Worm (Caenorhabditis elegans) whole organism, L3 larva: ENCODE results near the gene emre-1.

Experiments
- aly-2 ChIP-seq: fragments of 150-350 bp; optimal IDR thresholded peaks from 2 replicates; lab custom pipeline; 2014; ENCODE audit warnings: missing biosample characterization, missing genetic modification characterization
- ama-1 ChIP-seq: fragments of 150-350 bp; optimal IDR thresholded peaks from 2 replicates; lab custom pipeline; 2018
- ceh-82 ChIP-seq: fragments of 150-350 bp; optimal IDR thresholded peaks from 2 replicates; lab custom pipeline; 2014; ENCODE audit warnings: missing biosample characterization, missing genetic modification characterization
- egl-27 ChIP-seq: sonication (generic microtip); optimal IDR thresholded peaks from 4 replicates; lab custom pipeline; 2017; ENCODE audit warnings: missing biosample characterization, missing genetic modification reagents, missing genetic modification characterization
- lin-15B ChIP-seq: fragments of 150-350 bp; optimal IDR thresholded peaks from 2 replicates; lab custom pipeline; 2014; ENCODE audit warnings: missing biosample characterization, missing genetic modification characterization
- nhr-76 ChIP-seq: fragments of 150-350 bp; sonication (generic microtip); optimal IDR thresholded peaks from 5 replicates; lab custom pipeline; 2014; ENCODE audit warnings: missing biosample characterization, missing genetic modification characterization
- tbx-2 ChIP-seq: sonication (generic microtip); optimal IDR thresholded peaks from 2 replicates; lab custom pipeline; 2016; ENCODE audit warnings: mild to moderate bottlenecking, missing genetic modification characterization, missing compliant biosample characterization
- ztf-4 ChIP-seq: fragments of 150-350 bp; optimal IDR thresholded peaks from 2 replicates; lab custom pipeline; 2014; ENCODE audit warnings: missing biosample characterization, missing genetic modification characterization

DNA sequence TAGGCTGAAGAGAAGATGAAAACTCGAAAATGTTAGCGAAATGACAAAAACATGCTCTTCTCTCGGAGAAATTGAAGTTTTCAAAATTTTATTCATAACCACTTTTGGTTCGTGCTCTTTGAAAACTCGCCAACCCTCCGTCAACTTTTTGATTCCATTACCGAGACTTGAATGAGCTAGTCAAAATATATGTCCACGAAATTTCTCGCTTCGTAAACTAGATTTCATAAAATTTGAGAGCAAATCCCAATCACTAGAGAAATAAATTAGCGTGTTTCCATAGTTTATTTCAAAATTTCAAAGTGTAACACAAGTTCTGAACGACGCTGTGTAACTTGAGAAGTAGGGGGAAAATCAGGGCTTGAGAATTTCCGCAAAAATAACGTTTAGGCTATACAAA is 14.3 kb downstream of the emre-1 start:
- TF ChIP-seq aly-2 (tag; lab: Kevin White, UChicago) (no peak), ztf-4 (tag; lab: Kevin White, UChicago) (no peak), egl-27 (no peak), nhr-76 (tag; lab: Kevin White, UChicago) (no peak), ceh-82 (no peak), lin-15B (tag; lab: Kevin White, UChicago) (no peak), tbx-2 (tag; lab: Kevin White, UChicago) (no peak), ama-1 (lab: Kevin White, UChicago) (no peak)
